Fruit fly (Drosophila melanogaster) S2 (cell line): ENCODE results near the gene Spps.

Experiments
- CG8478 ChIP-seq: fragments of >200 bp; optimal IDR thresholded peaks from 2 replicates; lab custom pipeline; 2018
- CTCF ChIP-seq, 2 experiments: fragments of >200 bp; optimal IDR thresholded peaks; 2 replicates each; lab custom pipeline; 2018

- TF ChIP-seq CG8478 (lab: Kevin White, UChicago) (no peak), CTCF (optimal IDR thresholded peaks at IDR 0.05; lab: Kevin White, UChicago) (no peak)
These were observed 23.3 kb downstream of the Spps start for dm6 chr3R:24203426-24203825.
